Fruit fly (Drosophila melanogaster) whole organism, prepupa: ENCODE results near the gene CG9368.

Source experiments
- Blimp-1 ChIP-seq: fragments of 200-800 bp; sonication (Bioruptor generic); optimal IDR thresholded peaks from 3 replicates; lab custom pipeline; 2017; ENCODE audit warnings: missing biosample characterization, missing genetic modification characterization, mild to moderate bottlenecking, moderate library complexity, missing genetic modification reagents
- CG10669 ChIP-seq: fragments of 200-800 bp; sonication (Bioruptor generic); optimal IDR thresholded peaks from 3 replicates; lab custom pipeline; 2018; ENCODE audit warnings: missing biosample characterization, mild to moderate bottlenecking, missing genetic modification characterization, moderate library complexity
- CG11294 ChIP-seq: fragments of 200-800 bp; sonication (Bioruptor generic); IDR thresholded peaks from 2 replicates; pipeline ENCODE4 v1.3.6; 2022; ENCODE audit warnings: missing biosample characterization, missing genetic modification characterization
- CG11762 ChIP-seq: fragments of 200-800 bp; sonication (Bioruptor generic); optimal IDR thresholded peaks from 3 replicates; lab custom pipeline; 2016; ENCODE audit warnings: missing biosample characterization, missing genetic modification characterization; ENCODE audit not compliant: insufficient read depth
- CG11902 ChIP-seq: fragments of 200-800 bp; sonication (Bioruptor generic); optimal IDR thresholded peaks from 3 replicates; lab custom pipeline; 2016; ENCODE audit warnings: missing biosample characterization, missing genetic modification characterization
- CG15336 ChIP-seq: fragments of 200-800 bp; sonication (Bioruptor generic); IDR thresholded peaks from 2 replicates; pipeline ENCODE4 v1.3.6; 2022; ENCODE audit warnings: missing biosample characterization, missing genetic modification characterization
- CG1621 ChIP-seq: fragments of 200-800 bp; sonication (Bioruptor generic); optimal IDR thresholded peaks from 3 replicates; lab custom pipeline; 2018; ENCODE audit warnings: missing biosample characterization, mild to moderate bottlenecking, missing genetic modification characterization
- CG16779 ChIP-seq: fragments of 200-800 bp; sonication (Bioruptor generic); optimal IDR thresholded peaks from 3 replicates; lab custom pipeline; 2017; ENCODE audit warnings: missing biosample characterization, mild to moderate bottlenecking, missing genetic modification characterization
- CG3032 ChIP-seq: fragments of 200-800 bp; optimal IDR thresholded peaks from 2 replicates; lab custom pipeline; 2019; ENCODE audit warnings: missing biosample characterization, mild to moderate bottlenecking, missing genetic modification characterization, moderate library complexity
- CG31627 ChIP-seq: fragments of 200-800 bp; sonication (Bioruptor generic); optimal IDR thresholded peaks from 3 replicates; lab custom pipeline; 2016; ENCODE audit warnings: missing biosample characterization, missing genetic modification characterization
- CG32006 ChIP-seq: fragments of 200-800 bp; sonication (Bioruptor generic); optimal IDR thresholded peaks from 3 replicates; lab custom pipeline; 2017; ENCODE audit warnings: missing biosample characterization, mild to moderate bottlenecking, missing genetic modification characterization
- CG34406 ChIP-seq: fragments of 200-800 bp; sonication (Bioruptor generic); optimal IDR thresholded peaks from 3 replicates; lab custom pipeline; 2016; ENCODE audit warnings: missing biosample characterization, missing genetic modification characterization
- CG3919 ChIP-seq: fragments of 200-800 bp; sonication (Bioruptor generic); optimal IDR thresholded peaks from 3 replicates; lab custom pipeline; 2016; ENCODE audit warnings: missing biosample characterization, missing genetic modification characterization
- CG6163 ChIP-seq: fragments of 200-800 bp; sonication (Bioruptor generic); IDR thresholded peaks from 3 replicates; pipeline ENCODE4 v1.3.6; 2022; ENCODE audit warnings: missing biosample characterization, missing genetic modification characterization
- CG6276 ChIP-seq: fragments of 200-800 bp; sonication (Bioruptor generic); optimal IDR thresholded peaks from 2 replicates; lab custom pipeline; 2017; ENCODE audit warnings: missing biosample characterization, mild to moderate bottlenecking, missing genetic modification characterization
- CG6792 ChIP-seq: fragments of 200-800 bp; sonication (Bioruptor generic); optimal IDR thresholded peaks from 3 replicates; lab custom pipeline; 2016; ENCODE audit warnings: missing biosample characterization, missing genetic modification characterization
- CG6808 ChIP-seq: fragments of 200-800 bp; sonication (Bioruptor generic); optimal IDR thresholded peaks from 3 replicates; lab custom pipeline; 2017; ENCODE audit warnings: missing biosample characterization, missing genetic modification characterization, mild to moderate bottlenecking, moderate library complexity, missing genetic modification reagents
- CG6854 ChIP-seq: fragments of 200-800 bp; sonication (Bioruptor generic); optimal IDR thresholded peaks from 2 replicates; lab custom pipeline; 2017; ENCODE audit warnings: missing biosample characterization, mild to moderate bottlenecking, missing genetic modification characterization
- CG7368 ChIP-seq: fragments of 200-800 bp; sonication (Bioruptor generic); optimal IDR thresholded peaks from 3 replicates; lab custom pipeline; 2016; ENCODE audit warnings: missing biosample characterization, missing genetic modification characterization
- CG8119 ChIP-seq: fragments of 200-800 bp; sonication (Bioruptor generic); IDR thresholded peaks from 3 replicates; pipeline ENCODE4 v1.3.6; 2022; ENCODE audit warnings: missing biosample characterization, missing genetic modification characterization
- CG8319 ChIP-seq: fragments of 200-800 bp; sonication (Bioruptor generic); optimal IDR thresholded peaks from 3 replicates; lab custom pipeline; 2016; ENCODE audit warnings: missing biosample characterization, missing genetic modification characterization
- CG8632 ChIP-seq: fragments of 200-800 bp; sonication (Bioruptor generic); optimal IDR thresholded peaks from 3 replicates; lab custom pipeline; 2016; ENCODE audit warnings: missing biosample characterization, missing genetic modification characterization
- Eip93F ChIP-seq: fragments of 200-800 bp; sonication (Bioruptor generic); optimal IDR thresholded peaks from 2 replicates; lab custom pipeline; 2016; ENCODE audit warnings: missing biosample characterization, mild to moderate bottlenecking, missing genetic modification characterization
- Ets21C ChIP-seq: fragments of 200-800 bp; sonication (Bioruptor generic); optimal IDR thresholded peaks from 3 replicates; lab custom pipeline; 2016; ENCODE audit warnings: missing biosample characterization, missing genetic modification characterization
- Ets96B ChIP-seq: fragments of 200-800 bp; optimal IDR thresholded peaks from 2 replicates; lab custom pipeline; 2019; ENCODE audit warnings: missing biosample characterization, mild to moderate bottlenecking, missing genetic modification characterization, moderate library complexity
- Hr39 ChIP-seq: fragments of 200-800 bp; sonication (Bioruptor generic); optimal IDR thresholded peaks from 2 replicates; lab custom pipeline; 2016; ENCODE audit warnings: missing biosample characterization, missing genetic modification characterization
- Hr4 ChIP-seq: fragments of 200-800 bp; sonication (Bioruptor generic); optimal IDR thresholded peaks from 3 replicates; lab custom pipeline; 2016; ENCODE audit warnings: missing biosample characterization, missing genetic modification characterization
- Lpt ChIP-seq: fragments of 200-800 bp; sonication (Bioruptor generic); optimal IDR thresholded peaks from 3 replicates; lab custom pipeline; 2016; ENCODE audit warnings: missing biosample characterization, missing genetic modification characterization
- Met ChIP-seq: fragments of 200-800 bp; sonication (Bioruptor generic); optimal IDR thresholded peaks from 3 replicates; lab custom pipeline; 2016; ENCODE audit warnings: missing biosample characterization, missing genetic modification characterization
- Smox ChIP-seq: fragments of 200-800 bp; sonication (Bioruptor generic); optimal IDR thresholded peaks from 3 replicates; lab custom pipeline; 2016; ENCODE audit warnings: missing biosample characterization, missing genetic modification characterization
- Sox14 ChIP-seq: fragments of 200-800 bp; sonication (Bioruptor generic); optimal IDR thresholded peaks from 3 replicates; lab custom pipeline; 2016; ENCODE audit warnings: missing biosample characterization, missing genetic modification characterization
- achi ChIP-seq: fragments of 200-800 bp; sonication (Bioruptor generic); optimal IDR thresholded peaks from 3 replicates; lab custom pipeline; 2016; ENCODE audit warnings: missing biosample characterization, missing genetic modification characterization
- acj6 ChIP-seq: fragments of 200-800 bp; sonication (Bioruptor generic); optimal IDR thresholded peaks from 3 replicates; lab custom pipeline; 2016; ENCODE audit warnings: missing biosample characterization, missing genetic modification characterization
- dsx ChIP-seq: fragments of 200-800 bp; optimal IDR thresholded peaks from 3 replicates; lab custom pipeline; 2019; ENCODE audit warnings: missing biosample characterization, mild to moderate bottlenecking, missing genetic modification characterization, moderate library complexity; ENCODE audit not compliant: poor library complexity, severe bottlenecking
- eg ChIP-seq: fragments of 200-800 bp; sonication (Bioruptor generic); IDR thresholded peaks from 3 replicates; pipeline ENCODE4 v1.3.6; 2022; ENCODE audit warnings: missing biosample characterization, missing genetic modification characterization
- esn ChIP-seq: fragments of 200-800 bp; sonication (Bioruptor generic); optimal IDR thresholded peaks from 2 replicates; lab custom pipeline; 2016; ENCODE audit warnings: missing biosample characterization, mild to moderate bottlenecking, missing genetic modification characterization, moderate library complexity
- fd85E ChIP-seq: fragments of 200-800 bp; sonication (Bioruptor generic); optimal IDR thresholded peaks from 3 replicates; lab custom pipeline; 2016; ENCODE audit warnings: missing biosample characterization, missing genetic modification characterization
- fkh ChIP-seq: fragments of 200-800 bp; sonication (Bioruptor generic); optimal IDR thresholded peaks from 3 replicates; lab custom pipeline; 2017; ENCODE audit warnings: missing biosample characterization, mild to moderate bottlenecking, missing genetic modification characterization, moderate library complexity
- lz ChIP-seq: fragments of 200-800 bp; sonication (Bioruptor generic); optimal IDR thresholded peaks from 3 replicates; lab custom pipeline; 2016; ENCODE audit warnings: missing biosample characterization, missing genetic modification characterization
- net ChIP-seq: fragments of 200-800 bp; sonication (Bioruptor generic); optimal IDR thresholded peaks from 3 replicates; lab custom pipeline; 2016; ENCODE audit warnings: missing biosample characterization, missing genetic modification characterization
- pdm3 ChIP-seq: fragments of 200-800 bp; sonication (Bioruptor generic); optimal IDR thresholded peaks from 3 replicates; lab custom pipeline; 2016; ENCODE audit warnings: missing biosample characterization, missing genetic modification characterization
- salr ChIP-seq, 2 experiments: fragments of 200-800 bp; sonication (Bioruptor generic); optimal IDR thresholded peaks; 3 replicates each; lab custom pipeline; 2016 to 2018; ENCODE audit warnings: missing biosample characterization in 2 of 2, missing genetic modification characterization in 2 of 2, mild to moderate bottlenecking in 1 of 2
- ss ChIP-seq, 2 experiments: fragments of 200-800 bp; sonication (Bioruptor generic); optimal IDR thresholded peaks; 2 replicates in 1 of 2; 3 replicates in 1 of 2; lab custom pipeline; 2017 to 2018; ENCODE audit warnings: mild to moderate bottlenecking in 2 of 2, missing biosample characterization in 2 of 2, missing genetic modification characterization in 2 of 2, moderate library complexity in 1 of 2
- svp ChIP-seq: fragments of 200-800 bp; sonication (Bioruptor generic); peaks from one replicate; lab custom pipeline; 2016; ENCODE audit warnings: missing biosample characterization, missing genetic modification characterization
- topi ChIP-seq: fragments of 200-800 bp; sonication (Bioruptor generic); optimal IDR thresholded peaks from 3 replicates; lab custom pipeline; 2016; ENCODE audit warnings: missing biosample characterization, missing genetic modification characterization
- vri ChIP-seq: fragments of 200-800 bp; sonication (Bioruptor generic); optimal IDR thresholded peaks from 3 replicates; lab custom pipeline; 2016; ENCODE audit warnings: missing biosample characterization, mild to moderate bottlenecking, missing genetic modification characterization

CG9368 gene

dm6 chr3L:19636821-19637460 lies 35.5 kb downstream of the CG9368 start (continued):
- TF ChIP-seq Blimp-1 (GFP tag; lab: Kevin White, UChicago) (no peak), Ets96B (tag; lab: Kevin White, UChicago) (peak; percentile 2), CG11762 (no peak), salr (GFP tag; optimal IDR thresholded peaks at IDR 0.05; lab: Kevin White, UChicago) (no peak), Eip93F (no peak), CG8632 (GFP tag; lab: Kevin White, UChicago) (no peak), Sox14 (peak; percentile 8), CG3032 (tag; lab: Kevin White, UChicago) (peak; percentile 38), ss (GFP tag; optimal IDR thresholded peaks at IDR 0.05; lab: Kevin White, UChicago) (no peak), pdm3 (GFP tag; lab: Kevin White, UChicago) (peak; percentile 16), achi (GFP tag; lab: Kevin White, UChicago) (no peak), Ets21C (GFP tag; lab: Kevin White, UChicago) (no peak), CG6276 (GFP tag; lab: Kevin White, UChicago) (no peak), CG10669 (GFP tag; lab: Kevin White, UChicago) (no peak), CG16779 (tag; lab: Kevin White, UChicago) (no peak), CG8319 (GFP tag; lab: Kevin White, UChicago) (no peak), lz (GFP tag; lab: Kevin White, UChicago) (peak; percentile 3), vri (GFP tag; lab: Kevin White, UChicago) (no peak), Met (peak; percentile 47), topi (GFP tag; lab: Kevin White, UChicago) (no peak), esn (peak; percentile 52), CG6792 (GFP tag; lab: Kevin White, UChicago) (no peak), CG31627 (GFP tag; lab: Kevin White, UChicago) (no peak), CG11294 (GFP tag; lab: Robert Waterston, UW) (no peak), fkh (peak; percentile 67), CG8119 (no peak), CG6163 (GFP tag; lab: Robert Waterston, UW) (no peak), CG6808 (GFP tag; lab: Kevin White, UChicago) (peak; percentile 17), CG6854 (GFP tag; lab: Kevin White, UChicago) (no peak), CG3919 (GFP tag; lab: Kevin White, UChicago) (no peak), dsx (GFP tag; lab: Kevin White, UChicago) (peak; percentile 2)

- TF ChIP-seq vri (GFP tag; lab: Kevin White, UChicago) (no peak), eg (GFP tag; lab: Robert Waterston, UW) (no peak), achi (GFP tag; lab: Kevin White, UChicago) (peak; percentile 75), Blimp-1 (GFP tag; lab: Kevin White, UChicago) (no peak), CG7368 (GFP tag; lab: Kevin White, UChicago) (no peak), esn (peak; percentile 19), fd85E (GFP tag; lab: Kevin White, UChicago) (no peak), acj6 (GFP tag; lab: Kevin White, UChicago) (no peak), CG11902 (no peak), Smox (GFP tag; lab: Kevin White, UChicago) (no peak), CG32006 (GFP tag; lab: Kevin White, UChicago) (no peak), Hr4 (GFP tag; lab: Kevin White, UChicago) (no peak), CG6854 (GFP tag; lab: Kevin White, UChicago) (peak; percentile 58), CG8119 (no peak), Met (no peak), Ets21C (GFP tag; lab: Kevin White, UChicago) (no peak), Lpt (GFP tag; lab: Kevin White, UChicago) (no peak), svp (GFP tag; lab: Kevin White, UChicago) (no peak), CG34406 (no peak), CG10669 (GFP tag; lab: Kevin White, UChicago) (no peak), dsx (GFP tag; lab: Kevin White, UChicago) (no peak), CG15336 (GFP tag; lab: Robert Waterston, UW) (peak; percentile 29; the same call in 1 of the 2 replicates), CG1621 (tag; lab: Kevin White, UChicago) (no peak), Hr39 (no peak), net (GFP tag; lab: Kevin White, UChicago) (no peak)
Observed at dm6 chr3L:19642448-19643020, 41.1 kb downstream of the CG9368 start, which contains the start of gene Rnf146. Gene Rnf146, minus strand, starts transcription at chr3L:19642816.
